Fruit fly (Drosophila melanogaster) whole organism, embryonic: ENCODE measurements around the gene CG34274.

Source experiments
- CG12219 ChIP-seq: fragments of 200-800 bp; sonication (Bioruptor generic); optimal IDR thresholded peaks from 3 replicates; lab custom pipeline; 2018; ENCODE audit warnings: missing biosample characterization, mild to moderate bottlenecking, missing genetic modification characterization
- CG12659 ChIP-seq: fragments of 200-800 bp; sonication (Bioruptor generic); optimal IDR thresholded peaks from 3 replicates; lab custom pipeline; 2017; ENCODE audit warnings: mild to moderate bottlenecking, missing biosample characterization, missing genetic modification reagents, missing genetic modification characterization
- CG14014 ChIP-seq: fragments of 200-800 bp; sonication (Bioruptor generic); IDR thresholded peaks from 2 replicates; pipeline ENCODE4 v1.3.6; 2022; ENCODE audit warnings: missing biosample characterization, missing genetic modification characterization
- CG14860 ChIP-seq: fragments of 200-800 bp; sonication (Bioruptor generic); IDR thresholded peaks from 3 replicates; pipeline ENCODE4 v1.3.6; 2022; ENCODE audit warnings: missing biosample characterization, missing genetic modification characterization; ENCODE audit not compliant: partially characterized antibody
- CG15073 ChIP-seq: fragments of 200-800 bp; sonication (Bioruptor generic); optimal IDR thresholded peaks from 2 replicates; lab custom pipeline; 2016; ENCODE audit warnings: missing biosample characterization, missing genetic modification characterization
- CG15269 ChIP-seq: fragments of 200-800 bp; sonication (Bioruptor generic); optimal IDR thresholded peaks from 2 replicates; lab custom pipeline; 2018; ENCODE audit warnings: missing biosample characterization, mild to moderate bottlenecking, missing genetic modification characterization, moderate library complexity
- CG15514 ChIP-seq: fragments of 200-800 bp; sonication (Bioruptor generic); optimal IDR thresholded peaks from 3 replicates; lab custom pipeline; 2017; ENCODE audit warnings: missing biosample characterization, missing genetic modification characterization, mild to moderate bottlenecking, moderate library complexity, missing genetic modification reagents
- CG1602 ChIP-seq: fragments of 200-800 bp; sonication (Bioruptor generic); optimal IDR thresholded peaks from 3 replicates; lab custom pipeline; 2016; ENCODE audit warnings: missing biosample characterization, missing genetic modification characterization
- CG1603 ChIP-seq: fragments of 200-800 bp; sonication (Bioruptor generic); optimal IDR thresholded peaks from 2 replicates; lab custom pipeline; 2019; ENCODE audit warnings: missing biosample characterization, mild to moderate bottlenecking, missing genetic modification characterization, moderate library complexity
- CG1792 ChIP-seq: fragments of 200-800 bp; sonication (Bioruptor generic); optimal IDR thresholded peaks from 2 replicates; lab custom pipeline; 2016; ENCODE audit warnings: missing biosample characterization, missing genetic modification characterization
- CG2116 ChIP-seq: fragments of 200-800 bp; sonication (Bioruptor generic); optimal IDR thresholded peaks from 3 replicates; lab custom pipeline; 2018; ENCODE audit warnings: missing biosample characterization, mild to moderate bottlenecking, missing genetic modification characterization
- CG2199 ChIP-seq: fragments of 200-800 bp; sonication (Bioruptor generic); IDR thresholded peaks from 3 replicates; pipeline ENCODE4 v1.3.6; 2022; ENCODE audit warnings: missing biosample characterization, missing genetic modification characterization
- CG2712 ChIP-seq: fragments of 200-800 bp; optimal IDR thresholded peaks from 3 replicates; lab custom pipeline; 2019; ENCODE audit warnings: missing biosample characterization, mild to moderate bottlenecking, missing genetic modification characterization, moderate library complexity
- CG32772 ChIP-seq: fragments of 200-800 bp; sonication (Bioruptor generic); IDR thresholded peaks from 2 replicates; pipeline ENCODE4 v1.3.6; 2022; ENCODE audit warnings: missing biosample characterization, missing genetic modification characterization
- CG3281 ChIP-seq: fragments of 200-800 bp; sonication (Bioruptor generic); optimal IDR thresholded peaks from 3 replicates; lab custom pipeline; 2017; ENCODE audit warnings: missing biosample characterization, mild to moderate bottlenecking, missing genetic modification characterization
- CG34376 ChIP-seq: fragments of 200-800 bp; sonication (Bioruptor generic); optimal IDR thresholded peaks from 2 replicates; lab custom pipeline; 2018; ENCODE audit warnings: missing biosample characterization, mild to moderate bottlenecking, missing genetic modification characterization
- CG4404 ChIP-seq: fragments of 200-800 bp; sonication (Bioruptor generic); IDR thresholded peaks from 2 replicates; pipeline ENCODE4 v1.3.6; 2022; ENCODE audit warnings: missing biosample characterization, missing genetic modification characterization
- CG6791 ChIP-seq: fragments of 200-800 bp; sonication (Bioruptor generic); IDR thresholded peaks from 3 replicates; pipeline ENCODE4 v1.3.6; 2022; ENCODE audit warnings: missing biosample characterization, missing genetic modification characterization; ENCODE audit not compliant: partially characterized antibody
- CG6813 ChIP-seq: fragments of 200-800 bp; sonication (Bioruptor generic); optimal IDR thresholded peaks from 2 replicates; lab custom pipeline; 2017; ENCODE audit warnings: missing biosample characterization, missing genetic modification characterization, mild to moderate bottlenecking, moderate library complexity, missing genetic modification reagents
- CG7271 ChIP-seq: fragments of 200-800 bp; sonication (Bioruptor generic); optimal IDR thresholded peaks from 2 replicates; lab custom pipeline; 2018; ENCODE audit warnings: missing biosample characterization, mild to moderate bottlenecking, missing genetic modification characterization, moderate library complexity
- CG7372 ChIP-seq: fragments of 200-800 bp; sonication (Bioruptor generic); IDR thresholded peaks from 2 replicates; pipeline ENCODE4 v1.3.6; 2022; ENCODE audit warnings: missing biosample characterization, missing genetic modification characterization
- CG7556 ChIP-seq: fragments of 200-800 bp; sonication (Bioruptor generic); optimal IDR thresholded peaks from 2 replicates; lab custom pipeline; 2017; ENCODE audit warnings: missing biosample characterization, mild to moderate bottlenecking, missing genetic modification characterization
- CG7745 ChIP-seq: fragments of 200-800 bp; sonication (Bioruptor generic); optimal IDR thresholded peaks from 2 replicates; lab custom pipeline; 2018; ENCODE audit warnings: missing biosample characterization, mild to moderate bottlenecking, missing genetic modification characterization, moderate library complexity
- D19B ChIP-seq: fragments of 200-800 bp; sonication (Bioruptor generic); optimal IDR thresholded peaks from 2 replicates; lab custom pipeline; 2017; ENCODE audit warnings: missing biosample characterization, mild to moderate bottlenecking, missing genetic modification characterization
- H15 ChIP-seq: fragments of 200-800 bp; sonication (Bioruptor generic); IDR thresholded peaks from 3 replicates; pipeline ENCODE4 v1.3.6; 2022; ENCODE audit warnings: missing biosample characterization, missing genetic modification characterization
- HmgZ ChIP-seq: fragments of 200-800 bp; sonication (Bioruptor generic); optimal IDR thresholded peaks from 2 replicates; lab custom pipeline; 2018; ENCODE audit warnings: missing biosample characterization, mild to moderate bottlenecking, missing genetic modification characterization
- Rfx ChIP-seq: fragments of 200-800 bp; sonication (Bioruptor generic); IDR thresholded peaks from 2 replicates; pipeline ENCODE4 v1.3.6; 2022; ENCODE audit warnings: missing biosample characterization, missing genetic modification characterization
- Side ChIP-seq: fragments of 200-800 bp; sonication (Bioruptor generic); optimal IDR thresholded peaks from 2 replicates; lab custom pipeline; 2016; ENCODE audit warnings: missing biosample characterization, missing genetic modification characterization
- Xrp1 ChIP-seq: fragments of 200-800 bp; sonication (Bioruptor generic); IDR thresholded peaks from 2 replicates; pipeline ENCODE4 v1.3.6; 2022; ENCODE audit warnings: missing biosample characterization, missing genetic modification characterization
- ac ChIP-seq: fragments of 200-800 bp; sonication (Bioruptor generic); optimal IDR thresholded peaks from 3 replicates; lab custom pipeline; 2017; ENCODE audit warnings: missing biosample characterization, mild to moderate bottlenecking, missing genetic modification characterization
- ap ChIP-seq: fragments of 200-800 bp; sonication (Bioruptor generic); IDR thresholded peaks from 2 replicates; pipeline ENCODE4 v1.3.6; 2022; ENCODE audit warnings: missing biosample characterization, missing genetic modification characterization
- az2 ChIP-seq: fragments of 200-800 bp; sonication (Bioruptor generic); optimal IDR thresholded peaks from 3 replicates; lab custom pipeline; 2016; ENCODE audit warnings: missing biosample characterization, missing genetic modification characterization
- bowl ChIP-seq: fragments of 200-800 bp; sonication (Bioruptor generic); IDR thresholded peaks from 2 replicates; pipeline ENCODE4 v1.3.6; 2022; ENCODE audit warnings: missing biosample characterization, missing genetic modification characterization
- chif ChIP-seq, 2 experiments: fragments of 200-800 bp; sonication (Bioruptor generic); optimal IDR thresholded peaks; 3 replicates each; lab custom pipeline; 2016; ENCODE audit warnings: missing biosample characterization in 2 of 2, missing genetic modification characterization in 2 of 2
- ci ChIP-seq: fragments of 200-800 bp; sonication (Bioruptor generic); IDR thresholded peaks from 3 replicates; pipeline ENCODE4 v1.3.6; 2022; ENCODE audit warnings: missing biosample characterization, missing genetic modification characterization
- dan ChIP-seq: fragments of 200-800 bp; sonication (Bioruptor generic); IDR thresholded peaks from 2 replicates; pipeline ENCODE4 v1.3.6; 2022; ENCODE audit warnings: missing biosample characterization, missing genetic modification characterization
- insv ChIP-seq, 2 experiments: fragments of 200-800 bp; sonication (Bioruptor generic); optimal IDR thresholded peaks; 3 replicates each; lab custom pipeline; 2016 to 2018; ENCODE audit warnings: missing biosample characterization in 2 of 2, missing genetic modification characterization in 2 of 2
- jumu ChIP-seq: fragments of 200-800 bp; sonication (Bioruptor generic); optimal IDR thresholded peaks from 3 replicates; lab custom pipeline; 2016; ENCODE audit warnings: missing biosample characterization, missing genetic modification characterization
- lab ChIP-seq: fragments of 200-800 bp; sonication (Bioruptor generic); optimal IDR thresholded peaks from 3 replicates; lab custom pipeline; 2017; ENCODE audit warnings: missing biosample characterization, missing genetic modification characterization, mild to moderate bottlenecking, moderate library complexity, missing genetic modification reagents
- mirr ChIP-seq: fragments of 200-800 bp; sonication (Bioruptor generic); optimal IDR thresholded peaks from 3 replicates; lab custom pipeline; 2018; ENCODE audit warnings: missing biosample characterization, mild to moderate bottlenecking, missing genetic modification characterization
- nerfin-1 ChIP-seq: fragments of 200-800 bp; sonication (Bioruptor generic); optimal IDR thresholded peaks from 3 replicates; lab custom pipeline; 2019; ENCODE audit warnings: missing biosample characterization, mild to moderate bottlenecking, missing genetic modification characterization, moderate library complexity
- peb ChIP-seq: fragments of 200-800 bp; sonication (Bioruptor generic); IDR thresholded peaks from 2 replicates; pipeline ENCODE4 v1.3.6; 2022; ENCODE audit warnings: missing biosample characterization, missing genetic modification characterization
- pros ChIP-seq: fragments of 200-800 bp; sonication (Bioruptor generic); optimal IDR thresholded peaks from 3 replicates; lab custom pipeline; 2019; ENCODE audit warnings: missing biosample characterization, mild to moderate bottlenecking, missing genetic modification characterization, moderate library complexity
- pum ChIP-seq: fragments of 200-800 bp; sonication (Bioruptor generic); optimal IDR thresholded peaks from 2 replicates; lab custom pipeline; 2016; ENCODE audit warnings: missing biosample characterization, missing genetic modification characterization
- sr ChIP-seq: fragments of 200-800 bp; sonication (Bioruptor generic); IDR thresholded peaks from 3 replicates; pipeline ENCODE4 v1.3.6; 2022; ENCODE audit warnings: missing biosample characterization, missing genetic modification characterization
- stc ChIP-seq: fragments of 200-800 bp; sonication (Bioruptor generic); IDR thresholded peaks from 2 replicates; pipeline ENCODE4 v1.3.6; 2022; ENCODE audit warnings: missing biosample characterization, missing genetic modification characterization
- trh ChIP-seq: fragments of 200-800 bp; sonication (Bioruptor generic); optimal IDR thresholded peaks from 2 replicates; lab custom pipeline; 2016; ENCODE audit warnings: missing biosample characterization, missing genetic modification characterization
- vnd ChIP-seq: fragments of 200-800 bp; sonication (Bioruptor generic); IDR thresholded peaks from 3 replicates; pipeline ENCODE4 v1.3.6; 2022; ENCODE audit warnings: missing biosample characterization, missing genetic modification characterization; ENCODE audit not compliant: partially characterized antibody
- wek ChIP-seq: fragments of 200-800 bp; sonication (Bioruptor generic); optimal IDR thresholded peaks from 3 replicates; lab custom pipeline; 2018; ENCODE audit warnings: missing biosample characterization, mild to moderate bottlenecking, missing genetic modification characterization, moderate library complexity

Gene CG34274

dm6 chr3R:15694941-15695340, 36.6 kb upstream of the CG34274 start, which contains the start of gene CG5399:
CG5399 (plus strand) TSS chr3R:15695241.
- TF ChIP-seq lab (GFP tag; lab: Kevin White, UChicago) = peak; percentile 0
- no peak for TF ChIP-seq CG15073 (GFP tag; lab: Kevin White, UChicago)
- no peak for TF ChIP-seq CG2199 (GFP tag; lab: Robert Waterston, UW)
- TF ChIP-seq, all 482 proteins: peak for 1

dm6 chr3R:15696461-15697044, 35.0 kb upstream of the CG34274 start:
- TF ChIP-seq CG1602 (no peak), CG15514 (GFP tag; lab: Kevin White, UChicago) (peak; percentile 1), mirr (GFP tag; lab: Kevin White, UChicago) (peak; percentile 96), CG1792 (GFP tag; lab: Kevin White, UChicago) (no peak), trh (GFP tag; lab: Kevin White, UChicago) (no peak), dan (no peak), nerfin-1 (tag; lab: Kevin White, UChicago) (no peak), insv (GFP tag; optimal IDR thresholded peaks at IDR 0.05; lab: Kevin White, UChicago) (no peak), CG2116 (no peak), CG6791 (GFP tag; lab: Robert Waterston, UW) (no peak), CG7372 (GFP tag; lab: Robert Waterston, UW) (no peak), CG32772 (GFP tag; lab: Robert Waterston, UW) (no peak), CG12659 (no peak), CG7745 (tag; lab: Kevin White, UChicago) (no peak), CG3281 (peak; percentile 34), ci (GFP tag; lab: Robert Waterston, UW) (no peak), CG14860 (GFP tag; lab: Robert Waterston, UW) (no peak), CG12219 (no peak), ac (GFP tag; lab: Kevin White, UChicago) (no peak), jumu (GFP tag; lab: Kevin White, UChicago) (no peak), wek (GFP tag; lab: Kevin White, UChicago) (no peak), CG14014 (GFP tag; lab: Robert Waterston, UW) (no peak), CG7556 (no peak), CG6813 (no peak), Xrp1 (GFP tag; lab: Robert Waterston, UW) (no peak), D19B (GFP tag; lab: Kevin White, UChicago) (no peak), CG4404 (GFP tag; lab: Robert Waterston, UW) (no peak), pum (no peak), CG7271 (tag; lab: Kevin White, UChicago) (no peak), CG1603 (tag; lab: Kevin White, UChicago) (no peak), ap (GFP tag; lab: Robert Waterston, UW) (no peak), az2 (no peak), CG15269 (tag; lab: Kevin White, UChicago) (no peak), CG2712 (tag; lab: Kevin White, UChicago) (no peak), chif (GFP tag; optimal IDR thresholded peaks at IDR 0.05; lab: Kevin White, UChicago) (no peak), stc (GFP tag; lab: Robert Waterston, UW) (no peak), peb (GFP tag; lab: Robert Waterston, UW) (no peak), Side (no peak), CG34376 (GFP tag; lab: Kevin White, UChicago) (peak; percentile 88), vnd (no peak), H15 (GFP tag; lab: Robert Waterston, UW) (no peak), pros (GFP tag; lab: Kevin White, UChicago) (no peak), bowl (no peak), Rfx (GFP tag; lab: Robert Waterston, UW) (no peak), sr (GFP tag; lab: Robert Waterston, UW) (no peak), HmgZ (tag; lab: Kevin White, UChicago) (peak; percentile 5)
